Worm (Caenorhabditis elegans): Measurements from ENCODE around the gene dnj-22.

Gene dnj-22

ce11 chrV:8426741-8427457 is 35.0 kb downstream of the dnj-22 start:
- TF ChIP-seq nhr-25 (tag; optimal IDR thresholded peaks at IDR 0.05), result peak; percentile 22
- no peak for TF ChIP-seq skn-1 (tag; optimal IDR thresholded peaks at IDR 0.05)
- peak; percentile 50 for TF ChIP-seq sma-9 (GFP tag; optimal IDR thresholded peaks at IDR 0.05)
- no peak for TF ChIP-seq sma-9 (tag; optimal IDR thresholded peaks at IDR 0.05)
- peak; percentile 15 for TF ChIP-seq sma-3 (GFP tag; optimal IDR thresholded peaks at IDR 0.05)
- TF ChIP-seq nhr-21 (tag; optimal IDR thresholded peaks at IDR 0.05), result peak; percentile 54
- TF ChIP-seq C34F6.9 (tag; optimal IDR thresholded peaks at IDR 0.05), result no peak
- TF ChIP-seq fos-1 (tag; optimal IDR thresholded peaks at IDR 0.05), result peak; percentile 88
- peak; percentile 52 for TF ChIP-seq nhr-129 (tag; optimal IDR thresholded peaks at IDR 0.05)

ce11 chrV:8426210-8426609 is 35.7 kb downstream of the dnj-22 start:
- peak; percentile 25 for TF ChIP-seq unc-55 (GFP tag; optimal IDR thresholded peaks at IDR 0.05)
- TF ChIP-seq C34F6.9 (tag; optimal IDR thresholded peaks at IDR 0.05), result peak; percentile 58
- no peak for TF ChIP-seq nhr-77 (tag; optimal IDR thresholded peaks at IDR 0.05)

ce11 chrV:8424840-8425814 is 36.8 kb downstream of the dnj-22 start:
- TF ChIP-seq nhr-129 (tag; optimal IDR thresholded peaks at IDR 0.05) (peak; percentile 15), sma-9 (GFP tag; optimal IDR thresholded peaks at IDR 0.05) (peak; percentile 70), sma-9 (tag; optimal IDR thresholded peaks at IDR 0.05) (no peak), crh-2 (tag; optimal IDR thresholded peaks at IDR 0.05) (peak; percentile 41), nhr-25 (tag; optimal IDR thresholded peaks at IDR 0.05) (peak; percentile 35), fos-1 (tag; optimal IDR thresholded peaks at IDR 0.05) (peak; percentile 92), R02D3.7 (tag; optimal IDR thresholded peaks at IDR 0.05) (no peak)

- TF ChIP-seq nhr-21 (tag; optimal IDR thresholded peaks at IDR 0.05) (no peak), nhr-10 (tag; optimal IDR thresholded peaks at IDR 0.05) (no peak), alr-1 (tag; optimal IDR thresholded peaks at IDR 0.05) (no peak), lsy-2 (tag; optimal IDR thresholded peaks at IDR 0.05) (no peak)
These were observed 44.6 kb downstream of the dnj-22 start for ce11 chrV:8417271-8417670.

DNA sequence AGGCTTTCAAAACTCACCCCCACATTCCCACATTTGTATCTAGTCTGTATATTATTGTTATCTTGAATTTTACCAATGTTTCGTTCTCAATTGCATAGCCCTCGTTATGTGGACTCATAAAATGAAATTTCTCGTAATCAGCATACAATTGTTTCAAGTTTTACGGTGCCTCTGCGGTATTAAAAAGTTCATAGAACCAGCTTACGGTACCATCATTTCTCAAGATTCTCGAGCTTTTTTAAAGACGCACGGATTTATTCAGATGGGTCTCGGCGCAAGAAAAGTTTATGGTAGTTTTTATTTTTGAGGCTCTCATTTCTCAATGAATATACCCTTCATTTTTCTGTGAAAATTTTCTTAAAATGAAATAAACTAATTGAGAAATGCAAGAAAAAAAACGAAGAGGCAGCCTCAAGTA is 46.8 kb downstream of the dnj-22 start:
- no peak for TF ChIP-seq mdl-1 (tag; optimal IDR thresholded peaks at IDR 0.05)

DNA sequence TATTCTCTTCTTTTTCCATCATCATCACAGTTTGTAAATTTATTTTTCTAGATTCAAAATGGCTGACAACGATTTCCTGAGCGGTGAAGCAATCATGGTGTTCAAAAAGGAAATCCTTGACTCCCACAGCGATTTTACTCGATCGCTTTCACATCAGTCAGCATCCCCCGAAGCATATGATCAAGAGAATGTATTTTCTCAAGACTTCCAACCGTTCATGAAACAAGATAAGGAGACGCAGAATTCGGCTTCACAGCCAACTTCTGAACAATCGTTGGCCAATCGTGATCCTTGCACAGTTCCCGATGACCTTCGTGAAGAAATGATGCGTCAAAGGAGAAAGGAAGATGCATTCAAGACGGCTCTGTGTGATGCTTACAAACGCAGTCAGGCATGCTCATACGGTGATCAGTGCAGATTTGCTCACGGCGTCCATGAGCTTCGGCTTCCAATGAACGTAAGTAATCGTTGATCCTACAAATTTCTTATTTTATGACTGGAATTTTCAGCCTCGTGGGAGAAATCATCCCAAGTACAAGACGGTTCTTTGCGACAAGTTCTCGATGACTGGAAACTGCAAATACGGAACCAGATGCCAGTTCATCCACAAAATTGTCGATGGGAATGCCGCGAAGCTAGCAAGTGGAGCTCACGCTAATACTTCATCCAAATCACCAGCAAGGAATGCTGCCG is 47.7 kb downstream of the dnj-22 start, which contains the start of gene pos-1:
TSS of gene pos-1 (plus strand) at position 51 of the 693 bp plus-strand sequence.
- no peak for TF ChIP-seq elt-1 (tag; optimal IDR thresholded peaks at IDR 0.05)
- no peak for TF ChIP-seq ceh-82 (tag; optimal IDR thresholded peaks at IDR 0.05)
- no peak for TF ChIP-seq ZK546.5 (tag; optimal IDR thresholded peaks at IDR 0.05)
- no peak for TF ChIP-seq lin-13 (GFP tag; optimal IDR thresholded peaks at IDR 0.05)
- TF ChIP-seq nhr-10 (tag; optimal IDR thresholded peaks at IDR 0.05), result no peak
- TF ChIP-seq ztf-4 (tag; optimal IDR thresholded peaks at IDR 0.05), result no peak
- no peak for TF ChIP-seq gmeb-1 (tag; optimal IDR thresholded peaks at IDR 0.05)
- TF ChIP-seq dmd-4 (tag; optimal IDR thresholded peaks at IDR 0.05), result no peak
- no peak for TF ChIP-seq snpc-4 (tag; optimal IDR thresholded peaks at IDR 0.05)

- TF ChIP-seq unc-55 (GFP tag; optimal IDR thresholded peaks at IDR 0.05), result no peak
- TF ChIP-seq unc-62 (GFP tag; optimal IDR thresholded peaks at IDR 0.05), result no peak
- TF ChIP-seq C34F6.9 (tag; optimal IDR thresholded peaks at IDR 0.05), result no peak
- TF ChIP-seq lin-13 (GFP tag; optimal IDR thresholded peaks at IDR 0.05), result no peak
- TF ChIP-seq crh-2 (tag; optimal IDR thresholded peaks at IDR 0.05), result no peak
- TF ChIP-seq mdl-1 (tag; optimal IDR thresholded peaks at IDR 0.05), result no peak
- TF ChIP-seq sma-9 (GFP tag; optimal IDR thresholded peaks at IDR 0.05), result no peak
- TF ChIP-seq sma-9 (tag; optimal IDR thresholded peaks at IDR 0.05), result no peak
- no peak for TF ChIP-seq peb-1 (tag; optimal IDR thresholded peaks at IDR 0.05)
- no peak for TF ChIP-seq mbf-1 (tag; optimal IDR thresholded peaks at IDR 0.05)
- no peak for TF ChIP-seq Y55F3AM.14 (GFP tag; optimal IDR thresholded peaks at IDR 0.05)
- no peak for TF ChIP-seq unc-39 (tag; optimal IDR thresholded peaks at IDR 0.05)
- no peak for TF ChIP-seq elt-3 (tag; optimal IDR thresholded peaks at IDR 0.05)
- no peak for TF ChIP-seq ztf-1 (GFP tag; conservative IDR thresholded peaks at IDR 0.05)
- TF ChIP-seq ZK546.5 (tag; optimal IDR thresholded peaks at IDR 0.05), result no peak
These were observed 48.4 kb downstream of the dnj-22 start, which contains the start of gene vha-18 for ce11 chrV:8413432-8414021. Gene vha-18 (minus strand): TSS chrV:8413482.
